Worm (Caenorhabditis elegans) whole organism, L1 larva: Measurements from ENCODE around the gene K01D12.1.

Experiments
- C04F5.9 ChIP-seq: sonication (generic microtip); optimal IDR thresholded peaks from 2 replicates; lab custom pipeline; 2016; ENCODE audit warnings: missing genetic modification characterization, missing compliant biosample characterization
- ama-1 ChIP-seq: fragments of 150-350 bp; optimal IDR thresholded peaks from 2 replicates; lab custom pipeline; 2014
- ceh-82 ChIP-seq, 3 experiments: fragments of 150-350 bp in 1 of 3; sonication (generic microtip) in 2 of 3; optimal IDR thresholded peaks; 2 replicates each; lab custom pipeline; 2014 to 2017; ENCODE audit warnings: missing biosample characterization in 3 of 3, missing genetic modification characterization in 3 of 3
- mep-1 ChIP-seq: fragments of 150-350 bp; optimal IDR thresholded peaks from 2 replicates; lab custom pipeline; 2014; ENCODE audit warnings: missing biosample characterization, missing genetic modification characterization
- nhr-47 ChIP-seq: sonication (generic microtip); optimal IDR thresholded peaks from 2 replicates; lab custom pipeline; 2016; ENCODE audit warnings: mild to moderate bottlenecking, missing genetic modification characterization, moderate library complexity, missing compliant biosample characterization
- nhr-77 ChIP-seq: fragments of 150-350 bp; optimal IDR thresholded peaks from 2 replicates; lab custom pipeline; 2014; ENCODE audit warnings: missing biosample characterization, missing genetic modification characterization

DNA sequence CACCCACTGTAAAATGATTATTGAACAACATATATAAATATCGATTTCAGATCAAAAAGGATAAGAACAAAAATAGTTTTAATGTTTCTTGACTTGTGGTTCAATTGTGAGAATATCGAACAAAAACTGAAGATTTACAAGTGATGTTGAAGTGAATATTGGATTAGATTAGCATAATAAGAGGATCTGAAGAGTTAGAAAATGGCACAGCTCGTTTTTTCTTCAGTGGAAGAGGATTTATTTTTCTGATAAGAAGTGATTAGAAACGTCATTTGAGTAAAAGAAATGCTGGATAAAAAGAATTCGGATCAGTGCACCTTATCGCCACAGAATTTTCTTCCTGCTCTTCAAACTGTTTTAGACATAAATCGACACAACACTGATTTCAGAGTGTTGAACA lies 18.3 kb downstream of the K01D12.1 start, which contains the start of gene twk-14:
- TF ChIP-seq ama-1 (lab: Kevin White, UChicago) = no peak
- TF ChIP-seq C04F5.9 (tag; lab: Kevin White, UChicago) = no peak
- no peak for TF ChIP-seq nhr-47 (tag; lab: Kevin White, UChicago)
- no peak for TF ChIP-seq mep-1 (tag; lab: Kevin White, UChicago)
- TF ChIP-seq nhr-77 (tag; lab: Kevin White, UChicago) = no peak
- TF ChIP-seq ceh-82 (tag; optimal IDR thresholded peaks at IDR 0.05; lab: Kevin White, UChicago) = no peak
